Fruit fly (Drosophila melanogaster): ENCODE measurements around the gene CG4995.

Gene CG4995

dm6 chr2L:10362408-10363067 is 40.3 kb downstream of the CG4995 start, which contains the start of the genes Cand1 and pim:
Gene Cand1, minus strand, starts transcription at chr2L:10362707.
Gene pim, plus strand, starts transcription at chr2L:10362989.
- no peak for TF ChIP-seq tj (GFP tag; optimal IDR thresholded peaks at IDR 0.05)
- TF ChIP-seq CG7101 (tag; optimal IDR thresholded peaks at IDR 0.05), result peak; percentile 50

DNA sequence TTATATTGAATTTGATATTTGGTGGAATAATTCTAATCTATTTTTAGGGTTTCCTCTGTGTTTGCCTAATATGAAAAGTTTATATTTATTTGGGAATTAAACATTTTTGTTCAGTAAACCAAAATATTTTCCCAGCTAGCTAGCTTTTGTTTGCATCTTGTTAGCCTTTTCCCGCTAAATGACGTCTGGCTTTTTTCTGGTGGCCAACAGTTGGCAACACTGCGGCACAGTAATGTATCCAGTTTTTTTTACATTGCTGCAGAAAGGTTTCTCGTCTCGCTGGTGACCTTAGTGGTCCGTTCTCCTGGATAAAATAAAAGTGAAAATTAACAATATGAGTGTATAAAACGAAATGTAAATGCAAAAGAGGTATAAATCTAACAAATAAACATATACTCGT is 42.0 kb downstream of the CG4995 start, which contains the start of gene lft:
lft (plus strand) TSS at position 243 of the 400 bp plus-strand sequence.
- TF ChIP-seq CG12768 (GFP tag; optimal IDR thresholded peaks at IDR 0.05) (no peak), CG7045 (GFP tag; optimal IDR thresholded peaks at IDR 0.05) (no peak), bab1 (GFP tag; optimal IDR thresholded peaks at IDR 0.05) (no peak), CG1620 (GFP tag; optimal IDR thresholded peaks at IDR 0.05) (no peak), pad (GFP tag; optimal IDR thresholded peaks at IDR 0.05) (no peak), cnc (optimal IDR thresholded peaks at IDR 0.05) (no peak), toe (GFP tag; optimal IDR thresholded peaks at IDR 0.05) (no peak), Hr96 (GFP tag; optimal IDR thresholded peaks at IDR 0.05) (no peak), CG33017 (tag; optimal IDR thresholded peaks at IDR 0.05) (no peak), ovo (GFP tag; optimal IDR thresholded peaks at IDR 0.05) (no peak), kay (GFP tag; ENCODE audit: borderline replicate concordance) (no peak), cic (GFP tag; optimal IDR thresholded peaks at IDR 0.05) (no peak)

- TF ChIP-seq cic (GFP tag; optimal IDR thresholded peaks at IDR 0.05), result no peak
- no peak for TF ChIP-seq CG7045 (GFP tag; optimal IDR thresholded peaks at IDR 0.05)
- TF ChIP-seq CG7101 (tag; optimal IDR thresholded peaks at IDR 0.05), result no peak
- no peak for TF ChIP-seq pad (GFP tag; optimal IDR thresholded peaks at IDR 0.05)
- no peak for TF ChIP-seq toe (GFP tag; optimal IDR thresholded peaks at IDR 0.05)
- TF ChIP-seq CG1620 (GFP tag; optimal IDR thresholded peaks at IDR 0.05), result no peak
- TF ChIP-seq Mnt (GFP tag; optimal IDR thresholded peaks at IDR 0.05), result no peak
- TF ChIP-seq CG12768 (GFP tag; optimal IDR thresholded peaks at IDR 0.05), result no peak
- TF ChIP-seq CG11617 (GFP tag; optimal IDR thresholded peaks at IDR 0.05), result no peak
- no peak for TF ChIP-seq Clk (GFP tag; optimal IDR thresholded peaks at IDR 0.05)
- TF ChIP-seq CG5204 (GFP tag; optimal IDR thresholded peaks at IDR 0.05), result no peak
- no peak for TF ChIP-seq ovo (GFP tag; optimal IDR thresholded peaks at IDR 0.05)
- no peak for TF ChIP-seq cnc (optimal IDR thresholded peaks at IDR 0.05)
- TF ChIP-seq CG14711 (tag; optimal IDR thresholded peaks at IDR 0.05), result peak; percentile 37
- no peak for TF ChIP-seq Hr96 (GFP tag; optimal IDR thresholded peaks at IDR 0.05)
- no peak for TF ChIP-seq kay (GFP tag; ENCODE audit: borderline replicate concordance)
- TF ChIP-seq Crg-1 (GFP tag; optimal IDR thresholded peaks at IDR 0.05), result peak; percentile 12
- peak; percentile 69 for TF ChIP-seq bab1 (GFP tag; optimal IDR thresholded peaks at IDR 0.05)
- TF ChIP-seq CG33017 (tag; optimal IDR thresholded peaks at IDR 0.05), result peak; percentile 10
- no peak for TF ChIP-seq tj (GFP tag; optimal IDR thresholded peaks at IDR 0.05)
These were observed 44.2 kb downstream of the CG4995 start, which contains the start of gene CG5056 for dm6 chr2L:10366525-10366924. Gene CG5056, plus strand, starts transcription at chr2L:10366692.

DNA sequence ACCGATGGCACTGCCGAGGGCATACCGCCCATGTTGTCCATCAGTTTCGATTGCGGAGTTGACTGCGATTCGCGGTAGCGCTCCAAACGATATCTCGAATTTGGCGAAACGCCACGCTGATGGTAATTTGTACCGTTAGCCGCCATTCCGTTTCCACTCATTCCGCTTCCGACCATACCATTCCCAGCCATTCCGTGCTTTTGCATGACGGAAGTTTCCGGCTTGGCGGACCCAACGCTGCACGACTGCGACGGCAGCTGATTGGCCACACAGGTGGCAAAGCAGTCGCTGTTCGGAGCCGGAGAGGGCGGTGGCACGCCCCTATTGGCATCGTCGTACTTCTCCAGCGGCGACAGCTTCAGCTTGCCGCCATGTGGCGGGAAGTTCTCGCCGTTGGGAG is 50.0 kb downstream of the CG4995 start:
- no peak for TF ChIP-seq ovo (GFP tag; optimal IDR thresholded peaks at IDR 0.05)
- no peak for TF ChIP-seq Clk (GFP tag; optimal IDR thresholded peaks at IDR 0.05)
- TF ChIP-seq CG12768 (GFP tag; optimal IDR thresholded peaks at IDR 0.05), result no peak
- no peak for TF ChIP-seq CG33017 (tag; optimal IDR thresholded peaks at IDR 0.05)
- TF ChIP-seq CG7101 (tag; optimal IDR thresholded peaks at IDR 0.05), result no peak
- no peak for TF ChIP-seq Hr96 (GFP tag; optimal IDR thresholded peaks at IDR 0.05)
- no peak for TF ChIP-seq CG14711 (tag; optimal IDR thresholded peaks at IDR 0.05)
- no peak for TF ChIP-seq CG11617 (GFP tag; optimal IDR thresholded peaks at IDR 0.05)
- TF ChIP-seq kay (GFP tag; ENCODE audit: borderline replicate concordance), result no peak
- no peak for TF ChIP-seq CG5204 (GFP tag; optimal IDR thresholded peaks at IDR 0.05)
- no peak for TF ChIP-seq CG1620 (GFP tag; optimal IDR thresholded peaks at IDR 0.05)
- TF ChIP-seq pad (GFP tag; optimal IDR thresholded peaks at IDR 0.05), result no peak
- TF ChIP-seq cnc (optimal IDR thresholded peaks at IDR 0.05), result no peak
- no peak for TF ChIP-seq CG7045 (GFP tag; optimal IDR thresholded peaks at IDR 0.05)

- TF ChIP-seq Clk (GFP tag; optimal IDR thresholded peaks at IDR 0.05), result no peak
These were observed 51.5 kb downstream of the CG4995 start, which contains the start of gene rho-5 for dm6 chr2L:10373605-10374269. Gene rho-5, minus strand, starts transcription at chr2L:10373900.
